Worm (Caenorhabditis elegans) whole organism, L1 larva: ENCODE results near the gene zak-1.
A peak's percentile ranks its signal among the peaks of the same experiment; 100 is the strongest.

Experiments used
- C04F5.9 ChIP-seq: sonication (generic microtip); optimal IDR thresholded peaks from 2 replicates; lab custom pipeline; 2016; ENCODE audit warnings: missing genetic modification characterization, missing compliant biosample characterization
- C34B4.2 ChIP-seq: sonication (generic microtip); optimal IDR thresholded peaks from 2 replicates; lab custom pipeline; 2017; ENCODE audit warnings: mild to moderate bottlenecking, missing genetic modification characterization, missing compliant biosample characterization
- F16B12.6 ChIP-seq: fragments of 150-350 bp; optimal IDR thresholded peaks from 2 replicates; lab custom pipeline; 2014; ENCODE audit warnings: missing biosample characterization, missing genetic modification characterization
- aha-1 ChIP-seq: fragments of 150-350 bp; optimal IDR thresholded peaks from 2 replicates; lab custom pipeline; 2014; ENCODE audit warnings: missing biosample characterization, missing genetic modification characterization
- aly-2 ChIP-seq: fragments of 150-350 bp; optimal IDR thresholded peaks from 2 replicates; lab custom pipeline; 2014; ENCODE audit warnings: missing biosample characterization, missing genetic modification characterization
- ama-1 ChIP-seq: fragments of 150-350 bp; optimal IDR thresholded peaks from 2 replicates; lab custom pipeline; 2014
- blmp-1 ChIP-seq: fragments of 150-350 bp; optimal IDR thresholded peaks from 2 replicates; lab custom pipeline; 2014; ENCODE audit warnings: missing biosample characterization, missing genetic modification characterization
- ceh-63 ChIP-seq: fragments of 200-800 bp; sonication (Bioruptor generic); optimal IDR thresholded peaks from 2 replicates; lab custom pipeline; 2018; ENCODE audit warnings: mild to moderate bottlenecking, missing genetic modification characterization, missing compliant biosample characterization
- ceh-8 ChIP-seq: fragments of 200-800 bp; sonication (Bioruptor generic); optimal IDR thresholded peaks from 2 replicates; lab custom pipeline; 2018; ENCODE audit warnings: mild to moderate bottlenecking, missing genetic modification characterization, moderate library complexity, missing compliant biosample characterization
- ceh-82 ChIP-seq, 3 experiments: fragments of 150-350 bp in 1 of 3; sonication (generic microtip) in 2 of 3; optimal IDR thresholded peaks; 2 replicates each; lab custom pipeline; 2014 to 2017; ENCODE audit warnings: missing biosample characterization in 3 of 3, missing genetic modification characterization in 3 of 3
- ceh-88 ChIP-seq: fragments of 200-800 bp; sonication (Bioruptor generic); IDR thresholded peaks from 2 replicates; pipeline ENCODE4 v1.3.6; 2022; ENCODE audit warnings: missing genetic modification characterization, missing compliant biosample characterization
- ceh-90 ChIP-seq: sonication (generic microtip); optimal IDR thresholded peaks from 2 replicates; lab custom pipeline; 2016; ENCODE audit warnings: missing genetic modification characterization, missing compliant biosample characterization
- dpl-1 ChIP-seq, 3 experiments: fragments of 150-350 bp in 2 of 3; sonication (generic microtip) in 1 of 3; optimal IDR thresholded peaks; 2 replicates each; lab custom pipeline; 2014 to 2017; ENCODE audit warnings: missing biosample characterization in 3 of 3, missing genetic modification characterization in 3 of 3, missing genetic modification reagents in 3 of 3
- efl-1 ChIP-seq, 4 experiments: fragments of 150-350 bp; optimal IDR thresholded peaks in 3 of 4; peaks in 1 of 4; 1 replicate in 1 of 4; 2 replicates in 3 of 4; lab custom pipeline; 2014; ENCODE audit warnings: missing biosample characterization in 2 of 4, missing genetic modification characterization in 2 of 4, missing genetic modification reagents in 2 of 4
- efl-3 ChIP-seq: fragments of 200-800 bp; sonication (Bioruptor generic); optimal IDR thresholded peaks from 2 replicates; lab custom pipeline; 2018; ENCODE audit warnings: mild to moderate bottlenecking, missing genetic modification characterization, missing compliant biosample characterization
- egl-13 ChIP-seq: sonication (generic microtip); optimal IDR thresholded peaks from 2 replicates; lab custom pipeline; 2016; ENCODE audit warnings: missing genotype, missing genetic modification reagents, missing genetic modification characterization, missing compliant biosample characterization
- egl-27 ChIP-seq, 2 experiments: fragments of 150-350 bp in 1 of 2; sonication (generic microtip); optimal IDR thresholded peaks; 3 replicates each; lab custom pipeline; 2017 to 2018; ENCODE audit warnings: missing biosample characterization in 2 of 2, missing genetic modification characterization in 2 of 2, missing genetic modification reagents in 2 of 2
- elt-3 ChIP-seq, 6 experiments: fragments of 150-350 bp in 1 of 6; sonication (generic microtip); optimal IDR thresholded peaks; 2 replicates each; lab custom pipeline; 2017 to 2018; ENCODE audit warnings: missing biosample characterization in 6 of 6, missing genetic modification characterization in 6 of 6, inconsistent platforms in 1 of 6
- ets-5 ChIP-seq: fragments of 200-800 bp; sonication (Bioruptor generic); IDR thresholded peaks from 2 replicates; pipeline ENCODE4 v1.3.6; 2022; ENCODE audit warnings: missing genetic modification characterization, missing compliant biosample characterization
- fkh-4 ChIP-seq: sonication (generic microtip); optimal IDR thresholded peaks from 2 replicates; lab custom pipeline; 2016; ENCODE audit warnings: missing compliant biosample characterization, missing genetic modification characterization, borderline replicate concordance
- grh-1 ChIP-seq: fragments of 200-800 bp; sonication (Bioruptor generic); IDR thresholded peaks from 2 replicates; pipeline ENCODE4 v1.3.6; 2022; ENCODE audit warnings: missing genetic modification reagents, missing genetic modification characterization, missing compliant biosample characterization
- hpl-2 ChIP-seq: fragments of 150-350 bp; optimal IDR thresholded peaks from 2 replicates; lab custom pipeline; 2014; ENCODE audit warnings: missing biosample characterization, missing genetic modification reagents, missing genetic modification characterization
- isw-1 ChIP-seq: fragments of 200-800 bp; sonication (Bioruptor generic); IDR thresholded peaks from 2 replicates; pipeline ENCODE4 v1.3.6; 2022; ENCODE audit warnings: missing genetic modification characterization, missing compliant biosample characterization
- jun-1 ChIP-seq: fragments of 150-350 bp; optimal IDR thresholded peaks from 2 replicates; lab custom pipeline; 2014; ENCODE audit warnings: missing biosample characterization, missing genetic modification reagents, missing genetic modification characterization
- lin-13 ChIP-seq: fragments of 150-350 bp; optimal IDR thresholded peaks from 2 replicates; lab custom pipeline; 2014; ENCODE audit warnings: missing biosample characterization, missing genetic modification reagents, missing genetic modification characterization
- lin-15B ChIP-seq: fragments of 150-350 bp; sonication (generic microtip); optimal IDR thresholded peaks from 3 replicates; lab custom pipeline; 2014; ENCODE audit warnings: missing biosample characterization, missing genetic modification characterization
- lin-35 ChIP-seq, 2 experiments: fragments of 150-350 bp; optimal IDR thresholded peaks; 2 replicates each; lab custom pipeline; 2014; ENCODE audit warnings: missing biosample characterization in 2 of 2, missing genetic modification characterization in 2 of 2, missing genetic modification reagents in 2 of 2
- mdl-1 ChIP-seq, 2 experiments: fragments of 150-350 bp; optimal IDR thresholded peaks; 2 replicates each; lab custom pipeline; 2014 to 2017; ENCODE audit warnings: missing biosample characterization in 2 of 2, missing genetic modification characterization in 2 of 2, inconsistent platforms in 1 of 2
- mef-2 ChIP-seq: fragments of 150-350 bp; optimal IDR thresholded peaks from 2 replicates; lab custom pipeline; 2014; ENCODE audit warnings: missing biosample characterization, missing genetic modification characterization
- mep-1 ChIP-seq: fragments of 150-350 bp; optimal IDR thresholded peaks from 2 replicates; lab custom pipeline; 2014; ENCODE audit warnings: missing biosample characterization, missing genetic modification characterization
- nhr-11 ChIP-seq: fragments of 150-350 bp; optimal IDR thresholded peaks from 2 replicates; lab custom pipeline; 2014; ENCODE audit warnings: missing biosample characterization, missing genetic modification characterization
- nhr-19 ChIP-seq: fragments of 200-800 bp; sonication (Bioruptor generic); conservative IDR thresholded peaks from 2 replicates; pipeline ENCODE4 v1.3.6; 2022; ENCODE audit warnings: missing genetic modification characterization, missing compliant biosample characterization
- nhr-28 ChIP-seq: fragments of 150-350 bp; optimal IDR thresholded peaks from 2 replicates; lab custom pipeline; 2014; ENCODE audit warnings: missing biosample characterization, missing genetic modification characterization
- nhr-76 ChIP-seq: sonication (generic microtip); optimal IDR thresholded peaks from 2 replicates; lab custom pipeline; 2017; ENCODE audit warnings: missing biosample characterization, missing genetic modification characterization
- nhr-84 ChIP-seq: sonication (generic microtip); optimal IDR thresholded peaks from 2 replicates; lab custom pipeline; 2017; ENCODE audit warnings: missing biosample characterization, missing genetic modification characterization
- pag-3 ChIP-seq: sonication (generic microtip); optimal IDR thresholded peaks from 2 replicates; lab custom pipeline; 2017; ENCODE audit warnings: missing genetic modification characterization, mild to moderate bottlenecking, missing compliant biosample characterization, antibody characterized with exemption, borderline replicate concordance; ENCODE audit not compliant: insufficient read depth
- pax-3 ChIP-seq: fragments of 200-800 bp; sonication (Bioruptor generic); optimal IDR thresholded peaks from 2 replicates; lab custom pipeline; 2018; ENCODE audit warnings: mild to moderate bottlenecking, missing genetic modification characterization, moderate library complexity, missing compliant biosample characterization
- pqm-1 ChIP-seq: sonication (generic microtip); optimal IDR thresholded peaks from 3 replicates; lab custom pipeline; 2017; ENCODE audit warnings: missing biosample characterization, missing genetic modification characterization
- rnt-1 ChIP-seq: sonication (generic microtip); optimal IDR thresholded peaks from 2 replicates; lab custom pipeline; 2016; ENCODE audit warnings: mild to moderate bottlenecking, missing genetic modification characterization, moderate library complexity, missing compliant biosample characterization
- skn-1 ChIP-seq: fragments of 150-350 bp; optimal IDR thresholded peaks from 2 replicates; lab custom pipeline; 2014; ENCODE audit warnings: missing biosample characterization, missing genetic modification characterization
- snu-23 ChIP-seq: sonication (generic microtip); optimal IDR thresholded peaks from 2 replicates; lab custom pipeline; 2016; ENCODE audit warnings: missing genetic modification characterization, missing compliant biosample characterization
- sox-4 ChIP-seq: sonication (generic microtip); optimal IDR thresholded peaks from 2 replicates; lab custom pipeline; 2016; ENCODE audit warnings: missing genetic modification characterization, missing compliant biosample characterization
- sptf-1 ChIP-seq: fragments of 150-350 bp; optimal IDR thresholded peaks from 2 replicates; lab custom pipeline; 2014; ENCODE audit warnings: missing biosample characterization, missing genetic modification characterization
- sup-37 ChIP-seq: fragments of 200-800 bp; sonication (Bioruptor generic); optimal IDR thresholded peaks from 2 replicates; lab custom pipeline; 2018; ENCODE audit warnings: mild to moderate bottlenecking, missing genetic modification characterization, missing compliant biosample characterization
- tlp-1 ChIP-seq: fragments of 150-350 bp; optimal IDR thresholded peaks from 2 replicates; lab custom pipeline; 2014; ENCODE audit warnings: missing biosample characterization, missing genetic modification characterization
- unc-130 ChIP-seq: fragments of 150-350 bp; optimal IDR thresholded peaks from 2 replicates; lab custom pipeline; 2017; ENCODE audit warnings: missing biosample characterization, missing genetic modification characterization, inconsistent platforms
- unc-30 ChIP-seq: sonication (generic microtip); optimal IDR thresholded peaks from 2 replicates; lab custom pipeline; 2017; ENCODE audit warnings: missing biosample characterization, missing genetic modification characterization
- unc-62 ChIP-seq: fragments of 150-350 bp; optimal IDR thresholded peaks from 2 replicates; lab custom pipeline; 2014; ENCODE audit warnings: missing biosample characterization, missing genetic modification reagents, missing genetic modification characterization
- zip-4 ChIP-seq: fragments of 200-800 bp; sonication (Bioruptor generic); optimal IDR thresholded peaks from 2 replicates; lab custom pipeline; 2018; ENCODE audit warnings: mild to moderate bottlenecking, missing genetic modification characterization, moderate library complexity, missing compliant biosample characterization
- ztf-11 ChIP-seq, 2 experiments: sonication (generic microtip); optimal IDR thresholded peaks; 2 replicates each; lab custom pipeline; 2016 to 2017; ENCODE audit warnings: missing genetic modification characterization in 2 of 2, missing biosample characterization in 1 of 2, missing compliant biosample characterization in 1 of 2
- ztf-4 ChIP-seq: fragments of 150-350 bp; optimal IDR thresholded peaks from 2 replicates; lab custom pipeline; 2014; ENCODE audit warnings: missing biosample characterization, missing genetic modification characterization

zak-1 gene

ce11 chrIII:6898518-6898917, 41.9 kb upstream of the zak-1 start (continued):
- TF ChIP-seq ceh-88 (GFP tag; lab: Robert Waterston, UW) (0 out of 2 replicates have a peak, but pooled peaks have one; percentile 14), ama-1 (lab: Kevin White, UChicago) (no peak), fkh-4 (no peak), ceh-8 (GFP tag; lab: Kevin White, UChicago) (no peak), mef-2 (tag; lab: Kevin White, UChicago) (no peak), sptf-1 (tag; lab: Kevin White, UChicago) (no peak), unc-30 (no peak), lin-35 (GFP tag; optimal IDR thresholded peaks at IDR 0.05; lab: Kevin White, UChicago) (peak in 1 of 2 experiments; percentile 61), tlp-1 (tag; lab: Kevin White, UChicago) (no peak), pqm-1 (no peak), aha-1 (tag; lab: Kevin White, UChicago) (no peak), C04F5.9 (no peak), C34B4.2 (no peak), grh-1 (peak; percentile 50), efl-3 (GFP tag; lab: Kevin White, UChicago) (no peak), ztf-4 (tag; lab: Kevin White, UChicago) (peak; percentile 40), jun-1 (tag; lab: Kevin White, UChicago) (no peak), lin-15B (tag; lab: Kevin White, UChicago) (no peak), F16B12.6 (no peak), unc-130 (peak; percentile 56), nhr-28 (tag; lab: Kevin White, UChicago) (no peak), ceh-82 (tag; optimal IDR thresholded peaks at IDR 0.05; lab: Kevin White, UChicago) (no peak), egl-13 (no peak), nhr-84 (tag; lab: Kevin White, UChicago) (no peak), ceh-90 (no peak), hpl-2 (GFP tag; lab: Kevin White, UChicago) (no peak), pag-3 (no peak), nhr-19 (peak; percentile 79), blmp-1 (tag; lab: Kevin White, UChicago) (peak; percentile 48), zip-4 (no peak), unc-62 (no peak), snu-23 (GFP tag; lab: Kevin White, UChicago) (peak; percentile 73), ets-5 (GFP tag; lab: Robert Waterston, UW) (no peak), dpl-1 (GFP tag; optimal IDR thresholded peaks at IDR 0.05; lab: Kevin White, UChicago) (peak in 2 of 3 experiments; percentile 10 to 31), efl-1 (optimal IDR thresholded peaks at IDR 0.05; lab: Kevin White, UChicago) (peak; percentile 9 to 21), efl-1 (GFP tag; optimal IDR thresholded peaks at IDR 0.05 in 1 of 2; lab: Kevin White, UChicago) (peak in 1 of 2 experiments; percentile 11), nhr-11 (tag; lab: Kevin White, UChicago) (peak; percentile 35), lin-13 (GFP tag; lab: Kevin White, UChicago) (peak; percentile 26), skn-1 (tag; lab: Kevin White, UChicago) (no peak), ztf-11 (tag; optimal IDR thresholded peaks at IDR 0.05; lab: Kevin White, UChicago) (no peak), sup-37 (GFP tag; lab: Kevin White, UChicago) (no peak), sox-4 (tag; lab: Kevin White, UChicago) (no peak), pax-3 (tag; lab: Kevin White, UChicago) (no peak), rnt-1 (tag; lab: Kevin White, UChicago) (peak; percentile 63)

DNA sequence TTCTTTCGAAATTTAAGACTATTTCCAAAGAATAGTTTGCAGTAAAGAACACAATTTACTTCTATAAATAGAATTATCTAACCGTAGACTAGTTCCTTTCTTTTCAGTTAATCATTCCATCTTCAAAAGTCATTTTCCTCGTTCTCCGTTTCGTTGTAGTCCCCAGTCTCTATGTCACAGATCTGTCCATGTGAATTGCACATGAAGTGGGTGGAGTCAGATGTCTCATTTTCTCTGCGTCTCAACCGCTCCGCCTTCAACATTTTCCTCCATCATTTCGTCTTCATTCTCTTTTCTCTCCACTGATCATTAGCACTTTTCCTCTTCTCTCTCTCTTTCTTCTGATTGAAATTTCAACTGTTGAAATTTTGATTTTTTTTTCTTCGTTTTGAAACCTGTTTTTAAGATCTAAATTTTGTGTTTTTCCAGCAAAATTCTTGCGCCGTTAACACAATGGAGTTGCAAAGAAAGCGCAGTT, 41.0 kb upstream of the zak-1 start, which contains the start of gene T07E3.4:
Gene T07E3.4, plus strand, starts transcription at position 428 of the 478 bp plus-strand sequence.
- peak; percentile 10 to 55 for TF ChIP-seq egl-27 (tag; optimal IDR thresholded peaks at IDR 0.05; lab: Kevin White, UChicago)
- peak; percentile 85 for TF ChIP-seq ztf-4 (tag; lab: Kevin White, UChicago)
- TF ChIP-seq dpl-1 (GFP tag; optimal IDR thresholded peaks at IDR 0.05; lab: Kevin White, UChicago) = peak; percentile 47 to 60 (median 59)
- TF ChIP-seq mep-1 (tag; lab: Kevin White, UChicago) = peak; percentile 90
- TF ChIP-seq nhr-11 (tag; lab: Kevin White, UChicago) = peak; percentile 68
- TF ChIP-seq grh-1 = peak; percentile 83
- TF ChIP-seq unc-62 = no peak
- TF ChIP-seq aly-2 (tag; lab: Kevin White, UChicago) = no peak
- TF ChIP-seq lin-35 (GFP tag; optimal IDR thresholded peaks at IDR 0.05; lab: Kevin White, UChicago) = peak; percentile 67 to 80
- TF ChIP-seq ceh-82 (tag; optimal IDR thresholded peaks at IDR 0.05; lab: Kevin White, UChicago) = peak; percentile 9 to 73 (median 72)
- no peak for TF ChIP-seq zip-4
- no peak for TF ChIP-seq ceh-63 (GFP tag; lab: Kevin White, UChicago)
- TF ChIP-seq fkh-4 = no peak
- TF ChIP-seq sptf-1 (tag; lab: Kevin White, UChicago) = no peak
- peak in 4 of 6 experiments; percentile 20 to 94 (median 68) for TF ChIP-seq elt-3 (tag; optimal IDR thresholded peaks at IDR 0.05; lab: Kevin White, UChicago)
- peak in 1 of 2 experiments; percentile 84 for TF ChIP-seq mdl-1 (tag; optimal IDR thresholded peaks at IDR 0.05; lab: Kevin White, UChicago)
- TF ChIP-seq unc-130 = peak; percentile 95
- TF ChIP-seq pqm-1 = no peak
- TF ChIP-seq snu-23 (GFP tag; lab: Kevin White, UChicago) = peak; percentile 96
- no peak for TF ChIP-seq nhr-76
- TF ChIP-seq isw-1 (GFP tag; lab: Robert Waterston, UW) = no peak
